Fruit fly (Drosophila melanogaster) whole organism, embryonic: Measurements from ENCODE around the gene CG5644.

Source experiments
- CG10543 ChIP-seq: fragments of 200-800 bp; sonication (Bioruptor generic); optimal IDR thresholded peaks from 3 replicates; lab custom pipeline; 2017; ENCODE audit warnings: missing biosample characterization, mild to moderate bottlenecking, missing genetic modification characterization, moderate library complexity
- CG12219 ChIP-seq: fragments of 200-800 bp; sonication (Bioruptor generic); optimal IDR thresholded peaks from 3 replicates; lab custom pipeline; 2018; ENCODE audit warnings: missing biosample characterization, mild to moderate bottlenecking, missing genetic modification characterization
- CG12299 ChIP-seq: fragments of 200-800 bp; sonication (Bioruptor generic); optimal IDR thresholded peaks from 2 replicates; lab custom pipeline; 2018; ENCODE audit warnings: missing biosample characterization, mild to moderate bottlenecking, missing genetic modification characterization
- CG15011 ChIP-seq: fragments of 200-800 bp; sonication (Bioruptor generic); optimal IDR thresholded peaks from 3 replicates; lab custom pipeline; 2018; ENCODE audit warnings: missing biosample characterization, mild to moderate bottlenecking, missing genetic modification characterization
- CG15269 ChIP-seq: fragments of 200-800 bp; sonication (Bioruptor generic); optimal IDR thresholded peaks from 2 replicates; lab custom pipeline; 2018; ENCODE audit warnings: missing biosample characterization, mild to moderate bottlenecking, missing genetic modification characterization, moderate library complexity
- CG1792 ChIP-seq: fragments of 200-800 bp; sonication (Bioruptor generic); optimal IDR thresholded peaks from 2 replicates; lab custom pipeline; 2016; ENCODE audit warnings: missing biosample characterization, missing genetic modification characterization
- CG30020 ChIP-seq: fragments of 200-800 bp; optimal IDR thresholded peaks from 2 replicates; lab custom pipeline; 2019; ENCODE audit warnings: missing biosample characterization, mild to moderate bottlenecking, missing genetic modification characterization, moderate library complexity
- CG3281 ChIP-seq: fragments of 200-800 bp; sonication (Bioruptor generic); optimal IDR thresholded peaks from 3 replicates; lab custom pipeline; 2017; ENCODE audit warnings: missing biosample characterization, mild to moderate bottlenecking, missing genetic modification characterization
- CG33213 ChIP-seq: fragments of 200-800 bp; sonication (Bioruptor generic); optimal IDR thresholded peaks from 3 replicates; lab custom pipeline; 2016; ENCODE audit warnings: missing biosample characterization, missing genetic modification characterization
- CG34224 ChIP-seq: fragments of 200-800 bp; sonication (Bioruptor generic); IDR thresholded peaks from 3 replicates; pipeline ENCODE4 v1.3.6; 2022; ENCODE audit warnings: missing biosample characterization, missing genetic modification characterization; ENCODE audit not compliant: partially characterized antibody
- CG6272 ChIP-seq: fragments of 200-800 bp; sonication (Bioruptor generic); IDR thresholded peaks from 2 replicates; pipeline ENCODE4 v1.3.6; 2022; ENCODE audit warnings: missing biosample characterization, missing genetic modification characterization
- CG9876 ChIP-seq: fragments of 200-800 bp; sonication (Bioruptor generic); optimal IDR thresholded peaks from 2 replicates; lab custom pipeline; 2016; ENCODE audit warnings: missing biosample characterization, missing genetic modification characterization
- Chrac-16 ChIP-seq: fragments of 200-800 bp; sonication (Bioruptor generic); optimal IDR thresholded peaks from 3 replicates; lab custom pipeline; 2016; ENCODE audit warnings: missing biosample characterization, missing genetic modification characterization
- CkIIα-i1 ChIP-seq: fragments of 200-800 bp; sonication (Bioruptor generic); IDR thresholded peaks from 2 replicates; pipeline ENCODE4 v1.3.6; 2022; ENCODE audit warnings: missing biosample characterization, missing genetic modification characterization
- D ChIP-seq, 2 experiments: fragments of 200-800 bp in 1 of 2; fragments of >200 bp in 1 of 2; sonication (Bioruptor generic) in 1 of 2; optimal IDR thresholded peaks; 2 replicates in 1 of 2; 3 replicates in 1 of 2; lab custom pipeline; 2017; ENCODE audit warnings: mild to moderate bottlenecking in 1 of 2, missing biosample characterization in 1 of 2, missing genetic modification characterization in 1 of 2, missing genetic modification reagents in 1 of 2
- D19B ChIP-seq: fragments of 200-800 bp; sonication (Bioruptor generic); optimal IDR thresholded peaks from 2 replicates; lab custom pipeline; 2017; ENCODE audit warnings: missing biosample characterization, mild to moderate bottlenecking, missing genetic modification characterization
- Dek ChIP-seq: fragments of 200-800 bp; sonication (Bioruptor generic); optimal IDR thresholded peaks from 3 replicates; lab custom pipeline; 2019; ENCODE audit warnings: missing biosample characterization, mild to moderate bottlenecking, missing genetic modification characterization, moderate library complexity
- Drgx ChIP-seq: fragments of 200-800 bp; sonication (Bioruptor generic); IDR thresholded peaks from 2 replicates; pipeline ENCODE4 v1.3.6; 2022; ENCODE audit warnings: missing biosample characterization, missing genetic modification characterization
- Ets97D ChIP-seq: fragments of 200-800 bp; sonication (Bioruptor generic); optimal IDR thresholded peaks from 3 replicates; lab custom pipeline; 2016; ENCODE audit warnings: missing biosample characterization, missing genetic modification characterization
- NC2β ChIP-seq: fragments of 200-800 bp; sonication (Bioruptor generic); optimal IDR thresholded peaks from 2 replicates; lab custom pipeline; 2016; ENCODE audit warnings: missing biosample characterization, missing genetic modification characterization
- Nf-YC ChIP-seq: fragments of 200-800 bp; optimal IDR thresholded peaks from 3 replicates; lab custom pipeline; 2019; ENCODE audit warnings: missing biosample characterization, mild to moderate bottlenecking, missing genetic modification characterization, moderate library complexity
- Poxn ChIP-seq: fragments of 200-800 bp; sonication (Bioruptor generic); IDR thresholded peaks from 2 replicates; pipeline ENCODE4 v1.3.6; 2022; ENCODE audit warnings: missing biosample characterization, missing genetic modification characterization
- Stat92E ChIP-seq, 3 experiments: fragments of >200 bp in 2 of 3; fragments of 200-800 bp in 1 of 3; sonication (Bioruptor generic) in 1 of 3; optimal IDR thresholded peaks; 2 replicates each; lab custom pipeline; 2017 to 2019; ENCODE audit warnings: missing biosample characterization in 3 of 3, missing genetic modification characterization in 3 of 3, mild to moderate bottlenecking in 1 of 3, moderate library complexity in 1 of 3
- ac ChIP-seq: fragments of 200-800 bp; sonication (Bioruptor generic); optimal IDR thresholded peaks from 3 replicates; lab custom pipeline; 2017; ENCODE audit warnings: missing biosample characterization, mild to moderate bottlenecking, missing genetic modification characterization
- amos ChIP-seq: fragments of 200-800 bp; sonication (Bioruptor generic); IDR thresholded peaks from 2 replicates; pipeline ENCODE4 v1.3.6; 2022; ENCODE audit warnings: missing biosample characterization, missing genetic modification characterization; ENCODE audit not compliant: partially characterized antibody
- ato ChIP-seq: fragments of 200-800 bp; sonication (Bioruptor generic); IDR thresholded peaks from 2 replicates; pipeline ENCODE4 v1.3.6; 2022; ENCODE audit warnings: missing biosample characterization, missing genetic modification characterization; ENCODE audit not compliant: partially characterized antibody
- bbx ChIP-seq: fragments of 200-800 bp; sonication (Bioruptor generic); IDR thresholded peaks from 2 replicates; pipeline ENCODE4 v1.3.6; 2022; ENCODE audit warnings: missing biosample characterization, missing genetic modification characterization; ENCODE audit not compliant: partially characterized antibody
- btn ChIP-seq: fragments of 200-800 bp; sonication (Bioruptor generic); optimal IDR thresholded peaks from 2 replicates; lab custom pipeline; 2016; ENCODE audit warnings: missing biosample characterization, missing genetic modification characterization
- cas ChIP-seq: fragments of 200-800 bp; sonication (Bioruptor generic); IDR thresholded peaks from 2 replicates; pipeline ENCODE4 v1.3.6; 2022; ENCODE audit warnings: missing biosample characterization, missing genetic modification characterization
- chif ChIP-seq, 2 experiments: fragments of 200-800 bp; sonication (Bioruptor generic); optimal IDR thresholded peaks; 3 replicates each; lab custom pipeline; 2016; ENCODE audit warnings: missing biosample characterization in 2 of 2, missing genetic modification characterization in 2 of 2
- crol ChIP-seq: fragments of 200-800 bp; sonication (Bioruptor generic); IDR thresholded peaks from 2 replicates; pipeline ENCODE4 v1.3.6; 2022; ENCODE audit warnings: missing biosample characterization, missing genetic modification characterization
- dan ChIP-seq: fragments of 200-800 bp; sonication (Bioruptor generic); IDR thresholded peaks from 2 replicates; pipeline ENCODE4 v1.3.6; 2022; ENCODE audit warnings: missing biosample characterization, missing genetic modification characterization
- dimm ChIP-seq: fragments of 200-800 bp; sonication (Bioruptor generic); IDR thresholded peaks from 2 replicates; pipeline ENCODE4 v1.3.6; 2022; ENCODE audit warnings: missing biosample characterization, missing genetic modification characterization
- dmrt99B ChIP-seq: fragments of 200-800 bp; sonication (Bioruptor generic); optimal IDR thresholded peaks from 2 replicates; lab custom pipeline; 2018; ENCODE audit warnings: missing biosample characterization, mild to moderate bottlenecking, missing genetic modification characterization, moderate library complexity
- exex ChIP-seq: fragments of 200-800 bp; sonication (Bioruptor generic); optimal IDR thresholded peaks from 4 replicates; lab custom pipeline; 2018; ENCODE audit warnings: missing biosample characterization, mild to moderate bottlenecking, missing genetic modification characterization, moderate library complexity
- ftz-f1 ChIP-seq: fragments of 200-800 bp; sonication (Bioruptor generic); optimal IDR thresholded peaks from 2 replicates; lab custom pipeline; 2016; ENCODE audit warnings: missing biosample characterization, missing genetic modification characterization
- grau ChIP-seq: fragments of 200-800 bp; optimal IDR thresholded peaks from 3 replicates; lab custom pipeline; 2019; ENCODE audit warnings: missing biosample characterization, mild to moderate bottlenecking, missing genetic modification characterization, moderate library complexity
- hb ChIP-seq: fragments of 200-800 bp; sonication (Bioruptor generic); IDR thresholded peaks from 3 replicates; pipeline ENCODE4 v1.3.6; 2022; ENCODE audit warnings: missing biosample characterization, missing genetic modification characterization; ENCODE audit not compliant: partially characterized antibody
- hkb ChIP-seq, 2 experiments: fragments of 200-800 bp in 1 of 2; fragments of >200 bp in 1 of 2; sonication (Bioruptor generic) in 1 of 2; IDR thresholded peaks in 1 of 2; optimal IDR thresholded peaks in 1 of 2; 2 replicates each; pipeline versions ENCODE4 v1.3.6 to Lab custom; 2017 to 2022; ENCODE audit warnings: missing biosample characterization in 1 of 2, missing genetic modification characterization in 1 of 2
- mld ChIP-seq: fragments of 200-800 bp; sonication (Bioruptor generic); IDR thresholded peaks from 3 replicates; pipeline ENCODE4 v1.3.6; 2022; ENCODE audit warnings: missing biosample characterization, missing genetic modification characterization; ENCODE audit not compliant: partially characterized antibody
- nau ChIP-seq: fragments of 200-800 bp; sonication (Bioruptor generic); optimal IDR thresholded peaks from 3 replicates; lab custom pipeline; 2017; ENCODE audit warnings: missing biosample characterization, mild to moderate bottlenecking, missing genetic modification characterization, missing genetic modification reagents
- nerfin-1 ChIP-seq: fragments of 200-800 bp; sonication (Bioruptor generic); optimal IDR thresholded peaks from 3 replicates; lab custom pipeline; 2019; ENCODE audit warnings: missing biosample characterization, mild to moderate bottlenecking, missing genetic modification characterization, moderate library complexity
- odd ChIP-seq: fragments of 200-800 bp; sonication (Bioruptor generic); optimal IDR thresholded peaks from 2 replicates; lab custom pipeline; 2017; ENCODE audit warnings: missing biosample characterization, mild to moderate bottlenecking, missing genetic modification characterization
- onecut ChIP-seq: fragments of 200-800 bp; sonication (Bioruptor generic); IDR thresholded peaks from 2 replicates; pipeline ENCODE4 v1.3.6; 2022; ENCODE audit warnings: missing biosample characterization, missing genetic modification characterization
- repo ChIP-seq: fragments of 200-800 bp; sonication (Bioruptor generic); optimal IDR thresholded peaks from 2 replicates; lab custom pipeline; 2016; ENCODE audit warnings: missing biosample characterization, missing genetic modification characterization
- sens ChIP-seq: fragments of 200-800 bp; sonication (Bioruptor generic); peaks from one replicate; lab custom pipeline; 2016; ENCODE audit warnings: missing biosample characterization, missing genetic modification characterization
- stwl ChIP-seq: fragments of 200-800 bp; sonication (Bioruptor generic); optimal IDR thresholded peaks from 3 replicates; lab custom pipeline; 2018; ENCODE audit warnings: missing biosample characterization, mild to moderate bottlenecking, missing genetic modification characterization, moderate library complexity
- tap ChIP-seq: fragments of 200-800 bp; optimal IDR thresholded peaks from 3 replicates; lab custom pipeline; 2019; ENCODE audit warnings: missing biosample characterization, mild to moderate bottlenecking, missing genetic modification characterization, moderate library complexity
- zfh2 ChIP-seq: fragments of 200-800 bp; sonication (Bioruptor generic); optimal IDR thresholded peaks from 2 replicates; lab custom pipeline; 2016; ENCODE audit warnings: missing biosample characterization, missing genetic modification characterization

The CG5644 gene

dm6 chr3L:8953962-8954647, 25.6 kb downstream of the CG5644 start, which contains the start of the genes CG43783 and orb2 (continued):
- TF ChIP-seq nau (GFP tag; lab: Kevin White, UChicago), result no peak
- no peak for TF ChIP-seq CG15011
- TF ChIP-seq Nf-YC (tag; lab: Kevin White, UChicago), result no peak
- no peak for TF ChIP-seq mld (GFP tag; lab: Robert Waterston, UW)
- TF ChIP-seq CG6272 (GFP tag; lab: Robert Waterston, UW), result no peak
- peak; percentile 62 for TF ChIP-seq sens (GFP tag; lab: Kevin White, UChicago)
- TF ChIP-seq zfh2 (GFP tag; lab: Kevin White, UChicago), result no peak
- no peak for TF ChIP-seq ac (GFP tag; lab: Kevin White, UChicago)
- no peak for TF ChIP-seq CG10543 (GFP tag; lab: Kevin White, UChicago)
- peak; percentile 63; the same call in 1 of the 2 replicates for TF ChIP-seq bbx (GFP tag; lab: Robert Waterston, UW)
- TF ChIP-seq btn (GFP tag; lab: Kevin White, UChicago), result no peak
- no peak for TF ChIP-seq dmrt99B (tag; lab: Kevin White, UChicago)
- no peak for TF ChIP-seq chif (GFP tag; optimal IDR thresholded peaks at IDR 0.05; lab: Kevin White, UChicago)
- no peak for TF ChIP-seq nerfin-1 (tag; lab: Kevin White, UChicago)
- TF ChIP-seq repo (GFP tag; lab: Kevin White, UChicago), result no peak
- TF ChIP-seq CG15269 (tag; lab: Kevin White, UChicago), result no peak
- TF ChIP-seq CG3281 (GFP tag; lab: Kevin White, UChicago), result no peak
- peak; percentile 58; the same call in 1 of the 2 replicates for TF ChIP-seq amos (GFP tag; lab: Robert Waterston, UW)
- no peak for TF ChIP-seq cas (GFP tag; lab: Robert Waterston, UW)
- no peak for TF ChIP-seq odd (GFP tag; lab: Kevin White, UChicago)
- no peak for TF ChIP-seq CG1792 (GFP tag; lab: Kevin White, UChicago)
- no peak for TF ChIP-seq Drgx (GFP tag; lab: Robert Waterston, UW)
- no peak for TF ChIP-seq tap
- TF ChIP-seq NC2β, result no peak
- no peak for TF ChIP-seq grau (tag; lab: Kevin White, UChicago)
- no peak for TF ChIP-seq ftz-f1 (GFP tag; lab: Kevin White, UChicago)
- no peak for TF ChIP-seq hkb (optimal IDR thresholded peaks at IDR 0.05; lab: Kevin White, UChicago)
- TF ChIP-seq hkb (GFP tag; IDR thresholded peaks at IDR 0.05; lab: Robert Waterston, UW), result no peak
- peak; percentile 77 for TF ChIP-seq CG34224 (GFP tag; lab: Robert Waterston, UW)
- no peak for TF ChIP-seq Stat92E (GFP tag; optimal IDR thresholded peaks at IDR 0.05; lab: Kevin White, UChicago)
- TF ChIP-seq D19B (GFP tag; lab: Kevin White, UChicago), result no peak
- TF ChIP-seq dan (GFP tag; lab: Robert Waterston, UW), result no peak
- TF ChIP-seq dimm (GFP tag; lab: Robert Waterston, UW), result no peak
- TF ChIP-seq hb (GFP tag; lab: Robert Waterston, UW), result peak; percentile 71; the same call in 2 of the 3 replicates
- no peak for TF ChIP-seq Dek
- no peak for TF ChIP-seq crol (GFP tag; lab: Robert Waterston, UW)
- no peak for TF ChIP-seq CkIIα-i1 (GFP tag; lab: Robert Waterston, UW)
- peak; percentile 75 for TF ChIP-seq ato (GFP tag; lab: Robert Waterston, UW)
- TF ChIP-seq exex (tag; lab: Kevin White, UChicago), result no peak
- TF ChIP-seq D (optimal IDR thresholded peaks at IDR 0.05; lab: Kevin White, UChicago), result no peak
- TF ChIP-seq D (GFP tag; optimal IDR thresholded peaks at IDR 0.05; lab: Kevin White, UChicago), result no peak
- TF ChIP-seq CG12219 (GFP tag; lab: Kevin White, UChicago), result no peak
- no peak for TF ChIP-seq CG12299 (tag; lab: Kevin White, UChicago)
- TF ChIP-seq onecut (GFP tag; lab: Robert Waterston, UW), result no peak
- TF ChIP-seq stwl (tag; lab: Kevin White, UChicago), result peak; percentile 55
- TF ChIP-seq Chrac-16 (GFP tag; lab: Kevin White, UChicago), result no peak
- no peak for TF ChIP-seq CG30020 (tag; lab: Kevin White, UChicago)
- no peak for TF ChIP-seq Ets97D (GFP tag; lab: Kevin White, UChicago)
- TF ChIP-seq Poxn (GFP tag; lab: Robert Waterston, UW), result no peak
- TF ChIP-seq CG33213 (GFP tag; lab: Kevin White, UChicago), result no peak
- no peak for TF ChIP-seq CG9876 (GFP tag; lab: Kevin White, UChicago)
